Worm (Caenorhabditis elegans): ENCODE measurements around the gene F56B3.2.

The F56B3.2 gene

DNA sequence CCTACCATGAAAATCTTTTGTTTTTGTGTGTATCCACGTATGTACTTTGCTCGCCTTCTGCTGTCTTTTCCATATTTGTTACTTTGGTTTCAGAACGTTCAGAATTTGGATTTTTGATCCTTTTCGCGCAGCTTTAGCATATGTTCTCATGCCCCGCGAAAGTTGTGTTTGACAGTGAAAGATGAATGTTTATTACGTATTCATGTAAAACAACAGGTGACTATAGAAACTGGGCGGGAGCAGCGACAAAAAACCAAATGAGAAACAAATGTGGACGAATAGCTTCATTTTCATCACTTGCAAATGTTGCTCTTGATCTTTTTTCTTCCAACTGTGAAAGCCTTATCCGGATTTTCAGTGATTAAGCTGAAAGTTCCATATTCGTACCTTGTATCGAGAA is 52.1 kb downstream of the F56B3.2 start, which contains the start of gene clec-164:
TSS of gene clec-164 (plus strand) at position 301 of the 400 bp plus-strand sequence.
- TF ChIP-seq ama-1 (optimal IDR thresholded peaks at IDR 0.05) = no peak
- no peak for TF ChIP-seq zag-1 (tag; optimal IDR thresholded peaks at IDR 0.05)
- TF ChIP-seq nhr-23 (tag; optimal IDR thresholded peaks at IDR 0.05) = no peak
- no peak for TF ChIP-seq unc-62 (GFP tag; optimal IDR thresholded peaks at IDR 0.05)
- no peak for TF ChIP-seq unc-39 (tag; optimal IDR thresholded peaks at IDR 0.05)
- no peak for TF ChIP-seq ZK546.5 (tag; optimal IDR thresholded peaks at IDR 0.05)
- no peak for TF ChIP-seq tbx-2 (tag; optimal IDR thresholded peaks at IDR 0.05)
- no peak for TF ChIP-seq nhr-43 (tag; optimal IDR thresholded peaks at IDR 0.05; ENCODE audit: poor library complexity, severe bottlenecking)
- no peak for TF ChIP-seq ztf-11 (tag; optimal IDR thresholded peaks at IDR 0.05)
- no peak for TF ChIP-seq elt-2 (tag; optimal IDR thresholded peaks at IDR 0.05)
- TF ChIP-seq lsy-12 (tag; optimal IDR thresholded peaks at IDR 0.05) = no peak
- TF ChIP-seq elt-3 (tag; optimal IDR thresholded peaks at IDR 0.05) = no peak
- TF ChIP-seq eor-1 (tag; optimal IDR thresholded peaks at IDR 0.05) = no peak

ce11 chrIV:715433-715832 is 53.0 kb downstream of the F56B3.2 start:
- TF ChIP-seq R02D3.7 (tag; optimal IDR thresholded peaks at IDR 0.05) = no peak
- TF ChIP-seq unc-62 (GFP tag; optimal IDR thresholded peaks at IDR 0.05) = no peak
- TF ChIP-seq nfya-1 (tag; optimal IDR thresholded peaks at IDR 0.05; ENCODE audit: insufficient read depth) = no peak
- TF ChIP-seq mml-1 (tag; optimal IDR thresholded peaks at IDR 0.05) = no peak
- no peak for TF ChIP-seq pha-4 (tag; optimal IDR thresholded peaks at IDR 0.05)
- no peak for TF ChIP-seq mdl-1 (tag; optimal IDR thresholded peaks at IDR 0.05)
- no peak for TF ChIP-seq fkh-2 (tag; optimal IDR thresholded peaks at IDR 0.05)
- no peak for TF ChIP-seq nhr-76 (tag; optimal IDR thresholded peaks at IDR 0.05)
- no peak for TF ChIP-seq egl-27 (tag; optimal IDR thresholded peaks at IDR 0.05)
- no peak for TF ChIP-seq eor-1 (tag; optimal IDR thresholded peaks at IDR 0.05)
- no peak for TF ChIP-seq nhr-12 (tag; optimal IDR thresholded peaks at IDR 0.05)
- TF ChIP-seq nhr-28 (tag; optimal IDR thresholded peaks at IDR 0.05) = no peak
- no peak for TF ChIP-seq hmg-11 (tag; optimal IDR thresholded peaks at IDR 0.05)
- TF ChIP-seq skn-1 (tag; optimal IDR thresholded peaks at IDR 0.05) = no peak
- no peak for TF ChIP-seq ztf-11 (tag; optimal IDR thresholded peaks at IDR 0.05)
- no peak for TF ChIP-seq unc-39 (tag; optimal IDR thresholded peaks at IDR 0.05)
- TF ChIP-seq nhr-11 (tag; optimal IDR thresholded peaks at IDR 0.05) = no peak

Data from whole organism, L3 larva.